Fruit fly (Drosophila melanogaster): Measurements from ENCODE around the gene CG3808.

Gene CG3808

DNA sequence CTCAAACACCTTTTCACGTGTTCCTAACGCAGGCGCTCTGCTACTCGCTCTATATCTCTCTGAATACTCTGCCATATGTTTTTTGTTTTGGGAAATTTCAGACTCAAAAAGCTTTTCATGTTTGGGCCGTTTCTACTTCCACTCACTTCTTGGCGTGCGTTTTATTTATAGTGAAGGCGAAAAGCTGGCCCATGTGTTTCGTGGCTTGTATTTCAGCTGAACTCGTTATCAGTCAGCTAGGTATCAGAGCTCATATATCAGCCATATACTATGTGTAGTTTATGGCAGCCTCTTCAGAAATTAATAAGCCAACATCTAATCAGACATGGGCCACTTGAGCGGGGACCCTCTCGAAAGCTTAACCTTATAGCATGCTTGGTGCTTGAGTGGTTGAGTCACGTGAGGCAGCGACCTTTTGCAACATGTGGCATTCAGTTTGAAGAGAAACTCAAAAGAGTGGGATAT is 5.9 kb downstream of the CG3808 start (continued):
- no peak for TF ChIP-seq CG10462 (GFP tag; optimal IDR thresholded peaks at IDR 0.05)
- TF ChIP-seq ap (GFP tag; IDR thresholded peaks at IDR 0.05) = no peak
- TF ChIP-seq CG18599 (GFP tag; optimal IDR thresholded peaks at IDR 0.05) = peak; percentile 31
- TF ChIP-seq Taf1 (GFP tag; IDR thresholded peaks at IDR 0.05) = no peak
- no peak for TF ChIP-seq rib (GFP tag; IDR thresholded peaks at IDR 0.05)
- TF ChIP-seq kah (GFP tag; optimal IDR thresholded peaks at IDR 0.05) = no peak
- TF ChIP-seq Awh (GFP tag; IDR thresholded peaks at IDR 0.05) = no peak
- no peak for TF ChIP-seq Sry-δ (GFP tag; optimal IDR thresholded peaks at IDR 0.05)
- no peak for TF ChIP-seq CG9797 (GFP tag; optimal IDR thresholded peaks at IDR 0.05)
- TF ChIP-seq cad (GFP tag; optimal IDR thresholded peaks at IDR 0.05) = no peak
- no peak for TF ChIP-seq CG43689 (GFP tag; IDR thresholded peaks at IDR 0.05)
- peak in 1 of 2 experiments; percentile 82 for TF ChIP-seq Hr78 (GFP tag; optimal IDR thresholded peaks at IDR 0.05)
- TF ChIP-seq Hand (GFP tag; optimal IDR thresholded peaks at IDR 0.05) = peak; percentile 45
- no peak for TF ChIP-seq nom (GFP tag; optimal IDR thresholded peaks at IDR 0.05)
- peak; percentile 2 for TF ChIP-seq sd (tag; optimal IDR thresholded peaks at IDR 0.05)
- TF ChIP-seq CG10321 (GFP tag; IDR thresholded peaks at IDR 0.05) = 0 out of 2 replicates have a peak, but pooled peaks have one; percentile 5
- TF ChIP-seq tll (GFP tag; optimal IDR thresholded peaks at IDR 0.05) = no peak
- TF ChIP-seq D19A (tag; optimal IDR thresholded peaks at IDR 0.05) = peak; percentile 47
- peak; percentile 77 for TF ChIP-seq CG11504 (tag; optimal IDR thresholded peaks at IDR 0.05)
- TF ChIP-seq CG11398 (GFP tag; optimal IDR thresholded peaks at IDR 0.05) = no peak
- no peak for TF ChIP-seq CG17359 (tag; optimal IDR thresholded peaks at IDR 0.05)
- TF ChIP-seq az2 (GFP tag; optimal IDR thresholded peaks at IDR 0.05) = no peak
- TF ChIP-seq CG2129 (GFP tag; IDR thresholded peaks at IDR 0.05; ENCODE audit: partially characterized antibody) = no peak
- peak; percentile 49 for TF ChIP-seq Med (GFP tag)
- no peak for TF ChIP-seq tup (GFP tag; optimal IDR thresholded peaks at IDR 0.05)
- TF ChIP-seq CG4404 (GFP tag; IDR thresholded peaks at IDR 0.05) = no peak
- TF ChIP-seq gsb-n (tag; optimal IDR thresholded peaks at IDR 0.05) = no peak
- TF ChIP-seq CG2712 (tag; optimal IDR thresholded peaks at IDR 0.05) = no peak
- no peak for TF ChIP-seq Bteb2 (GFP tag; optimal IDR thresholded peaks at IDR 0.05)
- no peak for TF ChIP-seq phol (tag; optimal IDR thresholded peaks at IDR 0.05)
- no peak for TF ChIP-seq CG10431 (GFP tag; optimal IDR thresholded peaks at IDR 0.05)
- no peak for TF ChIP-seq hb (GFP tag; IDR thresholded peaks at IDR 0.05; ENCODE audit: partially characterized antibody)
- no peak for TF ChIP-seq E2f1 (GFP tag; IDR thresholded peaks at IDR 0.05)
- TF ChIP-seq CG7271 (tag; optimal IDR thresholded peaks at IDR 0.05) = no peak
- peak; percentile 38 for TF ChIP-seq CG13296 (GFP tag; optimal IDR thresholded peaks at IDR 0.05)
- TF ChIP-seq peb (GFP tag; IDR thresholded peaks at IDR 0.05) = no peak
- no peak for TF ChIP-seq otp (GFP tag; IDR thresholded peaks at IDR 0.05)
- no peak for TF ChIP-seq cato (GFP tag; optimal IDR thresholded peaks at IDR 0.05; ENCODE audit: borderline replicate concordance)
- TF ChIP-seq tgo (GFP tag; IDR thresholded peaks at IDR 0.05) = no peak
- no peak for TF ChIP-seq Stat92E (GFP tag; optimal IDR thresholded peaks at IDR 0.05)
- peak; percentile 26 for TF ChIP-seq CG17385 (GFP tag; optimal IDR thresholded peaks at IDR 0.05)
- peak; percentile 23 for TF ChIP-seq CG2678 (tag; optimal IDR thresholded peaks at IDR 0.05)
- TF ChIP-seq ab (GFP tag; optimal IDR thresholded peaks at IDR 0.05) = no peak
- no peak for TF ChIP-seq Fer2 (tag; optimal IDR thresholded peaks at IDR 0.05)
- TF ChIP-seq CG34224 (GFP tag; IDR thresholded peaks at IDR 0.05; ENCODE audit: partially characterized antibody) = no peak
- no peak for TF ChIP-seq Sin3A (optimal IDR thresholded peaks at IDR 0.05)
- TF ChIP-seq mld (GFP tag; IDR thresholded peaks at IDR 0.05; ENCODE audit: partially characterized antibody) = no peak
- TF ChIP-seq CG1832 (GFP tag; optimal IDR thresholded peaks at IDR 0.05) = no peak
- no peak for TF ChIP-seq TFAM (GFP tag; optimal IDR thresholded peaks at IDR 0.05)
- TF ChIP-seq C15 (GFP tag; IDR thresholded peaks at IDR 0.05) = no peak
